Fruit fly (Drosophila melanogaster): ENCODE data around the gene CG1575.

DNA sequence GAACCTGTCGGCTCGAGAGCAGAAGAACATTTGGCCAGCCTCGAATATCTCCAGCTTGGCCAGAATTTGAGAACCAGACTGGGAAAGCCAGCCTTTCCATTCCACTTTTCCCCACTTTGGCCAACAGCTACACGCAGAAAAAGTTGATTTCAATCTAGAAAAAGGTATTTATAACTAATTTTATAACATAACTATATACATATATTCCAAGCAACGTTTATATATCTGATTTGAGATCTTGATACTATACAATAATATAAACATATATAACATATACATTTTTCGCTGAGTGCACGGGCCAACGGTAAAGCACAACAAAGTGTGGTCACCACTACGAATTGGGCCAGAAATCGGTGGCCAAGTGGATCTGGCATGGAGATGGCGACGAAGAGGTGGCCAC is 46.6 kb downstream of the CG1575 start:
- TF ChIP-seq CG8478 (optimal IDR thresholded peaks at IDR 0.05) (no peak), usp (GFP tag; optimal IDR thresholded peaks at IDR 0.05) (no peak), Dll (optimal IDR thresholded peaks at IDR 0.05) (no peak), pan (optimal IDR thresholded peaks at IDR 0.05) (no peak), psq (optimal IDR thresholded peaks at IDR 0.05) (no peak)
